Worm (Caenorhabditis elegans) whole organism, L2 larva: ENCODE data around the gene F55B12.10.

Experiments used
- C34F6.9 ChIP-seq: fragments of 150-350 bp; optimal IDR thresholded peaks from 2 replicates; lab custom pipeline; 2014; ENCODE audit warnings: missing biosample characterization, missing genetic modification characterization
- F13H6.1 ChIP-seq: sonication (generic microtip); optimal IDR thresholded peaks from 2 replicates; lab custom pipeline; 2016; ENCODE audit warnings: missing genetic modification characterization, missing compliant biosample characterization
- R02D3.7 ChIP-seq: fragments of 150-350 bp; optimal IDR thresholded peaks from 2 replicates; lab custom pipeline; 2014; ENCODE audit warnings: missing biosample characterization, missing genetic modification characterization
- alr-1 ChIP-seq: fragments of 150-350 bp; optimal IDR thresholded peaks from 2 replicates; lab custom pipeline; 2014; ENCODE audit warnings: missing biosample characterization, missing genetic modification characterization
- aly-2 ChIP-seq: fragments of 150-350 bp; optimal IDR thresholded peaks from 2 replicates; lab custom pipeline; 2014; ENCODE audit warnings: missing biosample characterization, missing genetic modification characterization
- ama-1 ChIP-seq: fragments of 150-350 bp; optimal IDR thresholded peaks from 2 replicates; lab custom pipeline; 2018; ENCODE audit warnings: inconsistent platforms
- ceh-16 ChIP-seq: fragments of 150-350 bp; optimal IDR thresholded peaks from 2 replicates; lab custom pipeline; 2014; ENCODE audit warnings: missing biosample characterization, missing genetic modification characterization
- ceh-82 ChIP-seq: fragments of 150-350 bp; optimal IDR thresholded peaks from 2 replicates; lab custom pipeline; 2014; ENCODE audit warnings: missing biosample characterization, missing genetic modification characterization
- dmd-4 ChIP-seq: sonication (generic microtip); optimal IDR thresholded peaks from 2 replicates; lab custom pipeline; 2017; ENCODE audit warnings: missing biosample characterization, missing genetic modification characterization
- egl-27 ChIP-seq: sonication (generic microtip); optimal IDR thresholded peaks from 3 replicates; lab custom pipeline; 2017; ENCODE audit warnings: missing biosample characterization, missing genetic modification reagents, missing genetic modification characterization
- elt-1 ChIP-seq: fragments of 150-350 bp; optimal IDR thresholded peaks from 2 replicates; lab custom pipeline; 2014; ENCODE audit warnings: missing biosample characterization, missing genetic modification characterization
- elt-3 ChIP-seq: sonication (generic microtip); optimal IDR thresholded peaks from 2 replicates; lab custom pipeline; 2017; ENCODE audit warnings: missing biosample characterization, missing genetic modification characterization
- fos-1 ChIP-seq: fragments of 150-350 bp; optimal IDR thresholded peaks from 2 replicates; lab custom pipeline; 2014; ENCODE audit warnings: missing biosample characterization, missing genetic modification characterization
- gmeb-1 ChIP-seq: fragments of 150-350 bp; optimal IDR thresholded peaks from 2 replicates; lab custom pipeline; 2014; ENCODE audit warnings: missing biosample characterization, missing genetic modification characterization
- lin-11 ChIP-seq: fragments of 150-350 bp; sonication (generic microtip); optimal IDR thresholded peaks from 2 replicates; lab custom pipeline; 2014; ENCODE audit warnings: missing biosample characterization, missing genetic modification characterization, inconsistent platforms, mixed read lengths
- lin-13 ChIP-seq: fragments of 150-350 bp; optimal IDR thresholded peaks from 2 replicates; lab custom pipeline; 2014; ENCODE audit warnings: missing biosample characterization, missing genetic modification reagents, missing genetic modification characterization
- lsy-2 ChIP-seq, 2 experiments: fragments of 150-350 bp in 1 of 2; sonication (generic microtip) in 1 of 2; optimal IDR thresholded peaks; 2 replicates each; lab custom pipeline; 2014 to 2017; ENCODE audit warnings: missing biosample characterization in 2 of 2, missing genetic modification characterization in 2 of 2
- mab-5 ChIP-seq: fragments of 150-350 bp; optimal IDR thresholded peaks from 2 replicates; lab custom pipeline; 2014; ENCODE audit warnings: missing biosample characterization, missing genetic modification characterization
- mbf-1 ChIP-seq: sonication (generic microtip); optimal IDR thresholded peaks from 2 replicates; lab custom pipeline; 2017; ENCODE audit warnings: missing biosample characterization, missing genetic modification characterization
- mdl-1 ChIP-seq, 2 experiments: fragments of 150-350 bp in 1 of 2; sonication (generic microtip) in 1 of 2; optimal IDR thresholded peaks; 2 replicates each; lab custom pipeline; 2017; ENCODE audit warnings: missing biosample characterization in 2 of 2, missing genetic modification characterization in 2 of 2
- nhr-10 ChIP-seq: sonication (generic microtip); optimal IDR thresholded peaks from 2 replicates; lab custom pipeline; 2017; ENCODE audit warnings: missing biosample characterization, missing genetic modification characterization
- nhr-11 ChIP-seq: fragments of 150-350 bp; optimal IDR thresholded peaks from 2 replicates; lab custom pipeline; 2014; ENCODE audit warnings: missing biosample characterization, missing genetic modification characterization
- nhr-21 ChIP-seq: fragments of 150-350 bp; optimal IDR thresholded peaks from 2 replicates; lab custom pipeline; 2014; ENCODE audit warnings: missing biosample characterization, missing genetic modification characterization
- nhr-23 ChIP-seq: fragments of 150-350 bp; optimal IDR thresholded peaks from 2 replicates; lab custom pipeline; 2014; ENCODE audit warnings: missing biosample characterization, missing genetic modification reagents, missing genetic modification characterization
- nhr-237 ChIP-seq: fragments of 150-350 bp; optimal IDR thresholded peaks from 2 replicates; lab custom pipeline; 2014; ENCODE audit warnings: missing biosample characterization, missing genetic modification characterization
- nhr-25 ChIP-seq: fragments of 150-350 bp; sonication (generic microtip); optimal IDR thresholded peaks from 3 replicates; lab custom pipeline; 2014; ENCODE audit warnings: missing biosample characterization, missing genetic modification characterization
- sem-4 ChIP-seq: fragments of 150-350 bp; optimal IDR thresholded peaks from 2 replicates; lab custom pipeline; 2014; ENCODE audit warnings: missing biosample characterization, missing genetic modification reagents, missing genetic modification characterization
- skn-1 ChIP-seq: sonication (generic microtip); optimal IDR thresholded peaks from 2 replicates; lab custom pipeline; 2017; ENCODE audit warnings: missing biosample characterization, missing genetic modification characterization
- sma-3 ChIP-seq: sonication (generic microtip); optimal IDR thresholded peaks from 2 replicates; lab custom pipeline; 2016; ENCODE audit warnings: missing genetic modification reagents, missing genetic modification characterization, missing compliant biosample characterization
- sma-9 ChIP-seq, 2 experiments: fragments of 150-350 bp in 1 of 2; sonication (generic microtip) in 1 of 2; optimal IDR thresholded peaks; 2 replicates each; lab custom pipeline; 2014 to 2016; ENCODE audit warnings: missing genetic modification characterization in 2 of 2, mild to moderate bottlenecking in 1 of 2, missing biosample characterization in 1 of 2, missing compliant biosample characterization in 1 of 2, missing genetic modification reagents in 1 of 2, moderate library complexity in 1 of 2
- zag-1 ChIP-seq: fragments of 150-350 bp; optimal IDR thresholded peaks from 2 replicates; lab custom pipeline; 2014; ENCODE audit warnings: missing biosample characterization, missing genetic modification characterization
- ztf-1 ChIP-seq: fragments of 200-800 bp; sonication (Bioruptor generic); conservative IDR thresholded peaks from 2 replicates; pipeline ENCODE4 v1.3.6; 2022; ENCODE audit warnings: missing genetic modification characterization, missing compliant biosample characterization
- ztf-11 ChIP-seq: sonication (generic microtip); optimal IDR thresholded peaks from 2 replicates; lab custom pipeline; 2017; ENCODE audit warnings: missing biosample characterization, missing genetic modification characterization

F55B12.10 gene

ce11 chrV:13857132-13857531 lies 17.6 kb downstream of the F55B12.10 start, which contains the start of gene srx-136:
Gene srx-136, plus strand, starts transcription at chrV:13857432.
- no peak for TF ChIP-seq ztf-11 (tag; lab: Kevin White, UChicago)
- TF ChIP-seq egl-27 = no peak

- TF ChIP-seq R02D3.7 (tag; lab: Kevin White, UChicago) (no peak), elt-3 (no peak), lsy-2 (tag; optimal IDR thresholded peaks at IDR 0.05; lab: Kevin White, UChicago) (no peak), mab-5 (tag; lab: Kevin White, UChicago) (no peak), ztf-11 (tag; lab: Kevin White, UChicago) (no peak), aly-2 (tag; lab: Kevin White, UChicago) (no peak), skn-1 (tag; lab: Kevin White, UChicago) (no peak), mbf-1 (tag; lab: Kevin White, UChicago) (no peak), lin-13 (GFP tag; lab: Kevin White, UChicago) (no peak), dmd-4 (tag; lab: Kevin White, UChicago) (no peak), mdl-1 (tag; optimal IDR thresholded peaks at IDR 0.05; lab: Kevin White, UChicago) (no peak), nhr-11 (no peak), elt-1 (tag; lab: Kevin White, UChicago) (no peak), nhr-25 (tag; lab: Kevin White, UChicago) (no peak), ceh-82 (tag; lab: Kevin White, UChicago) (no peak), sma-3 (no peak), C34F6.9 (tag; lab: Kevin White, UChicago) (no peak), sem-4 (tag; lab: Kevin White, UChicago) (no peak), fos-1 (tag; lab: Kevin White, UChicago) (no peak)
Observed at ce11 chrV:13858906-13859305, 19.4 kb downstream of the F55B12.10 start, which contains the start of gene srx-135. Gene srx-135, plus strand, starts transcription at chrV:13859206.

ce11 chrV:13862505-13862904 lies 23.0 kb downstream of the F55B12.10 start, which contains the start of gene srx-137:
Gene srx-137, plus strand, starts transcription at chrV:13862805.
- no peak for TF ChIP-seq nhr-21 (tag; lab: Kevin White, UChicago)
- TF ChIP-seq ztf-1 (GFP tag; lab: Robert Waterston, UW) = no peak
- no peak for TF ChIP-seq nhr-10 (tag; lab: Kevin White, UChicago)
- no peak for TF ChIP-seq sma-3
- TF ChIP-seq ceh-82 (tag; lab: Kevin White, UChicago) = no peak
- no peak for TF ChIP-seq alr-1

ce11 chrV:13863700-13864099 lies 24.2 kb downstream of the F55B12.10 start:
- TF ChIP-seq alr-1 (no peak), nhr-237 (tag; lab: Kevin White, UChicago) (no peak), F13H6.1 (tag; lab: Kevin White, UChicago) (no peak), lsy-2 (tag; optimal IDR thresholded peaks at IDR 0.05; lab: Kevin White, UChicago) (no peak), gmeb-1 (tag; lab: Kevin White, UChicago) (no peak), ama-1 (lab: Kevin White, UChicago) (no peak), ztf-11 (tag; lab: Kevin White, UChicago) (no peak), R02D3.7 (tag; lab: Kevin White, UChicago) (no peak), nhr-11 (no peak), egl-27 (no peak), skn-1 (tag; lab: Kevin White, UChicago) (no peak)

ce11 chrV:13866353-13866752 lies 26.8 kb downstream of the F55B12.10 start, which contains the start of gene nhr-175:
Gene nhr-175, plus strand, starts transcription at chrV:13866691.
- TF ChIP-seq lin-13 (GFP tag; lab: Kevin White, UChicago) = no peak
- peak; percentile 87 for TF ChIP-seq elt-1 (tag; lab: Kevin White, UChicago)
- TF ChIP-seq lin-11 (tag; lab: Kevin White, UChicago) = no peak
- TF ChIP-seq R02D3.7 (tag; lab: Kevin White, UChicago) = no peak
- peak; percentile 52 for TF ChIP-seq nhr-23 (tag; lab: Kevin White, UChicago)
- peak; percentile 62 for TF ChIP-seq ceh-16 (tag; lab: Kevin White, UChicago)
- TF ChIP-seq sma-9 (GFP tag; optimal IDR thresholded peaks at IDR 0.05; lab: Kevin White, UChicago) = peak; percentile 69
- no peak for TF ChIP-seq sma-9 (tag; optimal IDR thresholded peaks at IDR 0.05; lab: Kevin White, UChicago)

- TF ChIP-seq zag-1 (tag; lab: Kevin White, UChicago) = no peak
- no peak for TF ChIP-seq skn-1 (tag; lab: Kevin White, UChicago)
- TF ChIP-seq mab-5 (tag; lab: Kevin White, UChicago) = no peak
- peak; percentile 46 for TF ChIP-seq nhr-11
- TF ChIP-seq sma-9 (GFP tag; optimal IDR thresholded peaks at IDR 0.05; lab: Kevin White, UChicago) = no peak
- TF ChIP-seq sma-9 (tag; optimal IDR thresholded peaks at IDR 0.05; lab: Kevin White, UChicago) = no peak
Observed at ce11 chrV:13869551-13869950, 30.0 kb downstream of the F55B12.10 start.
